Fruit fly (Drosophila melanogaster) whole organism: ENCODE results near the gene crb.

Experiments
- CG8478 ChIP-seq: fragments of >200 bp; optimal IDR thresholded peaks from 2 replicates; lab custom pipeline; 2018; ENCODE audit warnings: inconsistent platforms
- Dll ChIP-seq: fragments of >200 bp; optimal IDR thresholded peaks from 2 replicates; lab custom pipeline; 2017
- EcR ChIP-seq, 2 experiments: fragments of >200 bp; optimal IDR thresholded peaks; 2 replicates each; lab custom pipeline; 2017; ENCODE audit warnings: missing biosample characterization in 2 of 2, missing genetic modification characterization in 2 of 2, missing genetic modification reagents in 2 of 2
- pan ChIP-seq: fragments of >200 bp; optimal IDR thresholded peaks from 2 replicates; lab custom pipeline; 2017
- psq ChIP-seq: fragments of >200 bp; optimal IDR thresholded peaks from 2 replicates; lab custom pipeline; 2017
- usp ChIP-seq: fragments of >200 bp; optimal IDR thresholded peaks from 2 replicates; lab custom pipeline; 2017; ENCODE audit warnings: missing biosample characterization, missing genetic modification characterization, mixed read lengths

Gene crb

dm6 chr3R:24336622-24337021, 41.7 kb downstream of the crb start, which contains the start of gene CG6432:
Gene CG6432 (plus strand): TSS chr3R:24336922.
- no peak for TF ChIP-seq pan (lab: Kevin White, UChicago)
- no peak for TF ChIP-seq usp (GFP tag; lab: Kevin White, UChicago)
- TF ChIP-seq Dll (lab: Kevin White, UChicago), result no peak
- TF ChIP-seq CG8478, result no peak
- no peak for TF ChIP-seq EcR (GFP tag; optimal IDR thresholded peaks at IDR 0.05; lab: Kevin White, UChicago)
- TF ChIP-seq psq, result no peak

DNA sequence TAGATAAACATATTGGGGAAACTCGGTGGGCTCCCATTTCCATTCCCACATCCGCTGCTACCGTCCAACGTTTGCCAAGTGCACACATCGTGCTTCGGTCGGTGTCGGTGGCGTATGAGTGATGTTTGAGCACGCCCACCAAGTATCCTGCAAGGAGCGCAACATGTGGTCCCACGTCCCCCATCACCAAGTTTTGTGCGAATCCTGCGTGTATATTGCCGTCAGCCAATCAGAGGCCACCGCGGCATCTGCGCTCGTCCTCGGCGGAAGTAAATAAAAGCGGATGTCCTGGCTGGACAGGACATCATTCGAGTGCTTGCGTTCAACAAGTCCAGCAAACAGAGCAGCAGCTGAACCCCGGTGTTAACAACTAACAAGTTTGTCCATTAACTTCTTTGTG, 46.4 kb downstream of the crb start, which contains the start of gene Ms:
Ms (plus strand) TSS at position 301 of the 400 bp plus-strand sequence.
- TF ChIP-seq pan (lab: Kevin White, UChicago) (no peak), EcR (GFP tag; optimal IDR thresholded peaks at IDR 0.05; lab: Kevin White, UChicago) (no peak), psq (no peak), usp (GFP tag; lab: Kevin White, UChicago) (no peak), CG8478 (no peak), Dll (lab: Kevin White, UChicago) (no peak)

DNA sequence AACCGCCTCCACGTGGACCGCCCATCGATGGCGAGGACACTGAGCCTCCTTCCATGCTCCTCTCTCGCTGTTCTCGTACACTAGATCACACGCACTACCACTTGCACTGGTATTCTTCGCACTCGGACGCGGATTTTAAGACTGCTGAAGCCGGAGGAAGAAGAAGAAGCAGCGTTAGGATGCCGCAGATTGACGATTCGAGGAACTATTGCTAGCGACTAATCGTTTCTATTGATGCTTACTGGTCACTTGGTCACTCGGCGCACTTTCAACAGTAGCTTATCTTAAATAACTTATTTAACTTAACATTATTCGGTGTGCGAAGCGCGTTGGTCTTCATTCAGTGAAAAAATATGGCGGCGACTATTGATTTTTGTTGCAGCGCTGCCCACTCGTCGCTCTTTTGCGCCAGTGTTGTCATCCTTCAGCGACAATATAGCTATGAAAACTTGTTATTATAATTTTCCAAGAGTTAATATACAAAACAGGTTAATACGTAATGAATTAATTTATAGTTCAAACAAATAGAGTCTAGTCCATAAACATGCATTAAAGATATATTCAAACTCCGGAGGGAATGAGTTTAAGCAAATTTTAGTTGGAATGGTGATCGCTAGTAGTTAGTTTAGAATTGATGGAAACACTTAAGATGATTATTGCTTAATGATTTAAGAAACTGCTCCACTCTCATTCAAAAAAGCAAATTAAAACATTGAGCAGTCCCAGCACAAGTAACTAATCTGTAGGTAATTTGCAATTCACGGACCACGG, 53.7 kb downstream of the crb start, which contains the start of the genes CG5746 and CG6454:
CG5746 (minus strand) TSS at position 372 of the 771 bp plus-strand sequence.
CG6454 (plus strand) TSS at position 763 of the 771 bp plus-strand sequence.
- no peak for TF ChIP-seq pan (lab: Kevin White, UChicago)
- no peak for TF ChIP-seq EcR (GFP tag; optimal IDR thresholded peaks at IDR 0.05; lab: Kevin White, UChicago)

DNA sequence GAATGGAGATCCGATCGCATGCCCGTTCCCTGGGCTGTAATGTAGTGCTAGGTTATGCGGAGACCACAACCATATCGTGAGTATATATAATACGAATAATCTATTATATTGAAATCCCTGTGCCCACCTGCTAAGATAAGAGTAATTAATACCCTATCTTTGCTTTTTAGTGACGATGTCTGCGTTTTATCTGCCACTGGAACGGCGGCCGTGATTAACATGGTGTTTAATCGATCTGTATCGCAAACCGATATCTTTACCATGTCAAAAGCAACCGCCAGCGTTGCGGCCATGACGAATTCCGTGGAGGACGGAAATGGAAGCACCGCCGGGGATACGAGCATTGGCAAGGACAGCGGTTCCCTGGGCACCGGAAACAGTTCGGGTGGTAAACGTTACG, 58.6 kb downstream of the crb start:
- TF ChIP-seq pan (lab: Kevin White, UChicago), result no peak
- no peak for TF ChIP-seq usp (GFP tag; lab: Kevin White, UChicago)
- TF ChIP-seq EcR (GFP tag; optimal IDR thresholded peaks at IDR 0.05; lab: Kevin White, UChicago), result no peak
- TF ChIP-seq CG8478, result no peak
- no peak for TF ChIP-seq Dll (lab: Kevin White, UChicago)
- no peak for TF ChIP-seq psq

dm6 chr3R:24357698-24358097, 62.8 kb downstream of the crb start, which contains the start of gene Golgin84:
Gene Golgin84 (minus strand): TSS chr3R:24357938.
- TF ChIP-seq EcR (GFP tag; optimal IDR thresholded peaks at IDR 0.05; lab: Kevin White, UChicago) (no peak), psq (no peak), CG8478 (no peak), Dll (lab: Kevin White, UChicago) (no peak), pan (lab: Kevin White, UChicago) (no peak), usp (GFP tag; lab: Kevin White, UChicago) (no peak)

DNA sequence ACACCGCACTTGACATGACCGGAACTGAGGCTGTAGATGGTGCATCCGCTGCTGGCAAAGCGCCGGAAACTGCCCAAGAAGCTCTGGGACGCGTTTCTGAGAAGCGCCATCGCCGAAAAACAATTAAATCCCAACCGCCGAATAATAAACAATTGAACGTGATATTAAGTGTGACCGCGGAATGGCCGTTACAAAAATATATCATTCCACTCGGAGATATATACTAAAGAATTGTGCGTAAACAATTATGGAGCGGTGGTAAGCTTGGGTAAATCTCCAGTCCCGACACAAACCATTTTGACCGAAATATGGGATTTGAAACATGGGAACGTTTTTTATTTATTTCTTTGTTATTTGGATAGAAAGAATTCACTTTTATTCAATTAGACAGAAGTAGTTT, 65.1 kb downstream of the crb start, which contains the start of gene CG18528:
CG18528 (minus strand) TSS at position 188 of the 400 bp plus-strand sequence.
- TF ChIP-seq CG8478 (no peak), usp (GFP tag; lab: Kevin White, UChicago) (no peak), pan (lab: Kevin White, UChicago) (no peak), psq (no peak), Dll (lab: Kevin White, UChicago) (no peak), EcR (GFP tag; optimal IDR thresholded peaks at IDR 0.05; lab: Kevin White, UChicago) (no peak)

DNA sequence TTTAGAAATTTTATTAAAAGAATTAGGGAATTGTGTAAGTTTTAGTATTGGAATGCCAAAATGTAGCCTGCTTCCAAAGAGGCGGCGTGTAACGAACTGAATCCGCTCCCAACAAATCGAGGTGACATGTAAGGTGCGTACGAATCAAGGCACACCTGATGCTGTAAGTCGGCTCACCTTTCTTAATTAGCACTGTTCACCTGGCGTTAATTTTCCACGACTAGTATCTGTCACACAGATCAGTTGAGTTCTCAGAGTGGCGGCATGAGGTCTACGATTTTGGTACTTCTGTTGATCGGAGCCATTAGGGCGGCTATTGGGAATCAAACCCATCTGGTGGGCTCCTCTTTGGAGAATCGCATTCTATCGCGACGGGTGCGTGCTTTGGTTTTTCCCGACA, 66.7 kb downstream of the crb start, which contains the start of the genes CG5762 and CG33339:
CG5762 (minus strand) TSS at position 101 of the 400 bp plus-strand sequence.
CG33339 (plus strand) TSS at position 265 of the 400 bp plus-strand sequence.
- TF ChIP-seq usp (GFP tag; lab: Kevin White, UChicago) (no peak), Dll (lab: Kevin White, UChicago) (no peak), CG8478 (no peak), EcR (GFP tag; optimal IDR thresholded peaks at IDR 0.05; lab: Kevin White, UChicago) (no peak), pan (lab: Kevin White, UChicago) (no peak), psq (no peak)

- TF ChIP-seq Dll (lab: Kevin White, UChicago) (no peak), psq (no peak), CG8478 (no peak), EcR (GFP tag; optimal IDR thresholded peaks at IDR 0.05; lab: Kevin White, UChicago) (no peak), usp (GFP tag; lab: Kevin White, UChicago) (no peak), pan (lab: Kevin White, UChicago) (no peak)
Measured at dm6 chr3R:24362838-24363237, 68.0 kb downstream of the crb start, which contains the start of gene CG33340. Gene CG33340 (plus strand): TSS chr3R:24363138.
